Fruit fly (Drosophila melanogaster): ENCODE data around the gene CG43851.

The CG43851 gene

DNA sequence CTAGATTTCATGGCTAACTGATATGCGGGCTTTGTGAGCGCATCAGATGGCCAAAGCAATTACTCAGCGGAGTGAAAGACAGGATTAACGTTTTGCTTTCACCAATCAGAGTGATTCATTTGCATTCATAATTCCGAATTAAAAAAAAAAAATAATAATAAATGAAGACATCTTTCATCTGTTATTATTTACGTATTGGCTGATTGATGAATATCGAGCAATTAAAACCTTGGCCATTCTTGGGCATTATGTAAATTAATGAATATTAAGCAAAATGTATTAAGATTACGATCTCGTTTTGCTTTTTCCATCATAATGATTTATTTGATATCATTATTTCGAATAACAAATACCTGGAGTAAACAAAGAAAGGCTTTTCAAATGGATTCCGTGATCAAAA, 17.1 kb downstream of the CG43851 start, which contains the start of gene Trf4:
Gene Trf4 (plus strand): TSS at position 301 of the 400 bp plus-strand sequence.
- no peak for TF ChIP-seq dl (GFP tag; optimal IDR thresholded peaks at IDR 0.05; ENCODE audit: insufficient read depth in 1 of 2, partially characterized antibody in 2 of 2)
- no peak for TF ChIP-seq Vsx2 (GFP tag; optimal IDR thresholded peaks at IDR 0.05; ENCODE audit: partially characterized antibody)
- no peak for TF ChIP-seq pan (optimal IDR thresholded peaks at IDR 0.05)
- TF ChIP-seq ey (GFP tag; optimal IDR thresholded peaks at IDR 0.05) = no peak
- no peak for TF ChIP-seq lola (GFP tag; optimal IDR thresholded peaks at IDR 0.05)
- no peak for TF ChIP-seq Rel (GFP tag; optimal IDR thresholded peaks at IDR 0.05)
- no peak for TF ChIP-seq Rel (tag; optimal IDR thresholded peaks at IDR 0.05)
- TF ChIP-seq Hr78 (GFP tag; optimal IDR thresholded peaks at IDR 0.05) = no peak
- no peak for TF ChIP-seq Sp1 (GFP tag; optimal IDR thresholded peaks at IDR 0.05)
- no peak for TF ChIP-seq sv (GFP tag; optimal IDR thresholded peaks at IDR 0.05)
- TF ChIP-seq br (GFP tag; optimal IDR thresholded peaks at IDR 0.05) = no peak
- TF ChIP-seq CrebA (GFP tag; optimal IDR thresholded peaks at IDR 0.05; ENCODE audit: borderline replicate concordance) = no peak
- no peak for TF ChIP-seq tai (GFP tag; optimal IDR thresholded peaks at IDR 0.05)
- TF ChIP-seq Dfd (GFP tag; optimal IDR thresholded peaks at IDR 0.05) = no peak
- no peak for TF ChIP-seq rgr (GFP tag; optimal IDR thresholded peaks at IDR 0.05)
- TF ChIP-seq HLH106 (tag; optimal IDR thresholded peaks at IDR 0.05) = no peak
- no peak for TF ChIP-seq CG9705 (GFP tag; optimal IDR thresholded peaks at IDR 0.05)
- TF ChIP-seq CG32264 (GFP tag; optimal IDR thresholded peaks at IDR 0.05) = no peak

DNA sequence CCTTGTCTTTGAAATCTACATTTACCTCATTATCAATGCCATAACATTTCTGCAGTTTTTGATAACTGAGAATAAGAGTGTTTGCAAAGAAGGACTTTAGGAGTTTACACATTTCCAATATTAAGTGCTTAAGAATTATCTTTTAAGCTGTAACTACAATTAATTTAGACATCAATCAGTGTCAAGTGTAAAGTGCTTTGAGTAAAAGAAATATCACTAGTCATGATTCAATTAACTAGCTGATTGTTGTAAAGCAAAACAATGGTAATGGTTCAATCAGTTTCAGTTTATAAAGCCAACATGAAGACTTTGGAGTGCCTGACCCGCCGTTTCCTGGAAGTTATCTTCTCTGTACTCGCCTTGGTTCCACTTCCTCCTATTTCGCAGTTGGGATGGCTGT, 21.8 kb downstream of the CG43851 start, which contains the start of gene Gr23a:
Gene Gr23a (plus strand): TSS at position 301 of the 400 bp plus-strand sequence.
- TF ChIP-seq jim (GFP tag; optimal IDR thresholded peaks at IDR 0.05) = no peak
- no peak for TF ChIP-seq usp (GFP tag; optimal IDR thresholded peaks at IDR 0.05)
- no peak for TF ChIP-seq HLH106 (tag; optimal IDR thresholded peaks at IDR 0.05)
- TF ChIP-seq Jra (GFP tag; optimal IDR thresholded peaks at IDR 0.05) = no peak
- no peak for TF ChIP-seq CrebA (GFP tag; optimal IDR thresholded peaks at IDR 0.05; ENCODE audit: borderline replicate concordance)
- no peak for TF ChIP-seq CG9705 (GFP tag; optimal IDR thresholded peaks at IDR 0.05)
- no peak for TF ChIP-seq dl (GFP tag; optimal IDR thresholded peaks at IDR 0.05; ENCODE audit: insufficient read depth in 1 of 2, partially characterized antibody in 2 of 2)
- TF ChIP-seq sv (GFP tag; optimal IDR thresholded peaks at IDR 0.05) = no peak
- no peak for TF ChIP-seq N (GFP tag; optimal IDR thresholded peaks at IDR 0.05)

DNA sequence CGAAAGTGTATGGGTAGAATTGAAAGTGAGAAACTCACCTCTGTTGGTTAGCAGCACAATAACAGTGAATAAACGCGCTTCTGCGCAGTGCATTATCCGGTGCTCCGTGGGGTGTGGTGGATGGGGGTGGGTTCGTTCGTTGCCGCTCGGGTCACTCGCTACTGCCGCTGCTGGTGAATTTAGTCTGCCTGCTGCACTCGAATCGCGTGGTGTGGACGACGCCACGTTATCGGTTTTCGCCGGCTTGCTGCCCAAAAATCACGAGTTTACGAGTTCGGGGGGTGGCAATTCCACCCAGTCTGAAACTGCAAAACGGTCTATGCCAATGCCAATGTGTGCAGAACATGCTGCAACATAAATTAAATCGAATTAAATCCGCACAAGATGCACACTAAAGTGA, 29.9 kb downstream of the CG43851 start, which contains the start of gene Tmtc1:
Gene Tmtc1 (plus strand): TSS at position 182 of the 400 bp plus-strand sequence.
- TF ChIP-seq tai (GFP tag; optimal IDR thresholded peaks at IDR 0.05) (no peak), foxo (GFP tag; optimal IDR thresholded peaks at IDR 0.05) (no peak), dsf (GFP tag; optimal IDR thresholded peaks at IDR 0.05; ENCODE audit: borderline replicate concordance) (no peak), Sp1 (GFP tag; optimal IDR thresholded peaks at IDR 0.05) (no peak), Vsx2 (GFP tag; optimal IDR thresholded peaks at IDR 0.05; ENCODE audit: partially characterized antibody) (no peak), lola (GFP tag; optimal IDR thresholded peaks at IDR 0.05) (no peak)

DNA sequence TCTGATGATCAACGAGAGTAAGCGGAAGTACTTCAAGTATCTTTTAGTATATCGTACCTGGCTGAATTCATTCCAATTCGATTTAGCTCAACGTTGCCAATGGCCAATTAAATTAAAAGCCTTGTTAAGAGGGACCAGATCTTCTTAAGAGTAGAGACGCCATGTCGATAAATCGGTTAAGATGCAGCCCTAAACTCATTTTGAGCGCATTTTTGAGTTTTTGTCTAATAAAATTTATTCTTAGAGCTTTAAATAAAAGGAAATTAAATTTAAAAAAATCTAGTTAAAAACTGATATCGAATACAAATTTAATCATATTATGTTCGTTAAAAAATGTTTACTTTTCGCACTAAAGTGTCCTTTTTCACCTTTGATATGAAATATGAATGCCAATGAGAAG, 48.7 kb downstream of the CG43851 start, which contains the start of gene Trf5:
Gene Trf5 (minus strand): TSS at position 101 of the 400 bp plus-strand sequence.
- no peak for TF ChIP-seq Mio (GFP tag; optimal IDR thresholded peaks at IDR 0.05)
- no peak for TF ChIP-seq CrebA (GFP tag; optimal IDR thresholded peaks at IDR 0.05; ENCODE audit: borderline replicate concordance)
- TF ChIP-seq Dif (GFP tag; optimal IDR thresholded peaks at IDR 0.05; ENCODE audit: partially characterized antibody) = no peak
- no peak for TF ChIP-seq Rel (GFP tag; optimal IDR thresholded peaks at IDR 0.05)
- no peak for TF ChIP-seq Rel (tag; optimal IDR thresholded peaks at IDR 0.05)
- TF ChIP-seq h (GFP tag; optimal IDR thresholded peaks at IDR 0.05) = no peak
- no peak for TF ChIP-seq usp (GFP tag; optimal IDR thresholded peaks at IDR 0.05)
- no peak for TF ChIP-seq brk (GFP tag; optimal IDR thresholded peaks at IDR 0.05)
- no peak for TF ChIP-seq woc (GFP tag; optimal IDR thresholded peaks at IDR 0.05)
